Fruit fly (Drosophila melanogaster): ENCODE results near the gene CG7565.

CG7565 gene

DNA sequence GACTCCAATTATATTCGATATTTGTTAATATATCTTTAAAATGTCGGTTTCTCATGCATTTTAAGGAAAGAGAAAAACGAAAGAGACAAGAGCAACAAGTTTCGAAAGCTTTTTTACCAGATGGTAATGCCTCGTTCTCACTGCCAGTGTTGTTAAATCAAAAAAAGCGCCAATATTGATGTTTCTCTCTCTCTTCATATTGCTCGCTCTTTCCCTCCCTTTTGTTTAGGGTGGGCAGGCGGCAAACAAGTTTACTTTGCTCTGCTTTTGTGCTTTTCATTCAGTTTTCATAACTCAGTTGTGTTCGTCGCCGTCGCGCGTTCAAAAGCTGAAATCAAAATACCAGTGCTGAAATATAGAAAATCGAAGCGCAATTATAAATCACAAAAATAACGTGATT is 9.8 kb downstream of the CG7565 start (continued):
- peak; percentile 8 for TF ChIP-seq CG8319 (GFP tag; optimal IDR thresholded peaks at IDR 0.05)
- peak; percentile 49; the same call in 1 of the 3 replicates for TF ChIP-seq CG8119 (GFP tag; IDR thresholded peaks at IDR 0.05)
- peak; percentile 16 for TF ChIP-seq CG1621 (tag; optimal IDR thresholded peaks at IDR 0.05)
- TF ChIP-seq eg (GFP tag; IDR thresholded peaks at IDR 0.05), result 0 out of 3 replicates have a peak, but pooled peaks have one; percentile 18
- TF ChIP-seq Sox14 (GFP tag; optimal IDR thresholded peaks at IDR 0.05), result peak; percentile 48
- TF ChIP-seq net (GFP tag; optimal IDR thresholded peaks at IDR 0.05), result peak; percentile 62
- no peak for TF ChIP-seq CG6276 (GFP tag; optimal IDR thresholded peaks at IDR 0.05)
- peak; percentile 74; the same call in 2 of the 3 replicates for TF ChIP-seq CG6163 (GFP tag; IDR thresholded peaks at IDR 0.05)
- TF ChIP-seq CG7368 (GFP tag; optimal IDR thresholded peaks at IDR 0.05), result peak; percentile 44
- TF ChIP-seq CG10669 (GFP tag; optimal IDR thresholded peaks at IDR 0.05), result no peak
- TF ChIP-seq Sox102F (GFP tag; optimal IDR thresholded peaks at IDR 0.05), result peak; percentile 85
- no peak for TF ChIP-seq Hr39 (GFP tag; optimal IDR thresholded peaks at IDR 0.05)
- peak; percentile 19 for TF ChIP-seq CG34406 (GFP tag; optimal IDR thresholded peaks at IDR 0.05)
- TF ChIP-seq esn (GFP tag; optimal IDR thresholded peaks at IDR 0.05), result peak; percentile 58
- TF ChIP-seq Eip75B (GFP tag; optimal IDR thresholded peaks at IDR 0.05), result peak; percentile 41
- peak; percentile 4 for TF ChIP-seq Ets96B (tag; optimal IDR thresholded peaks at IDR 0.05)
- peak; percentile 38 for TF ChIP-seq CG6792 (GFP tag; optimal IDR thresholded peaks at IDR 0.05)
- TF ChIP-seq Hr38 (GFP tag; optimal IDR thresholded peaks at IDR 0.05), result no peak

dm6 chr3L:8080790-8081189 is 10.8 kb downstream of the CG7565 start:
- TF ChIP-seq net (GFP tag; optimal IDR thresholded peaks at IDR 0.05) (no peak), eg (GFP tag; IDR thresholded peaks at IDR 0.05) (no peak), acj6 (GFP tag; optimal IDR thresholded peaks at IDR 0.05) (no peak), Sox102F (GFP tag; optimal IDR thresholded peaks at IDR 0.05) (no peak)

dm6 chr3L:8079598-8079997 is 12.0 kb downstream of the CG7565 start:
- TF ChIP-seq OdsH (GFP tag; optimal IDR thresholded peaks at IDR 0.05), result no peak
- no peak for TF ChIP-seq cyc (GFP tag; optimal IDR thresholded peaks at IDR 0.05)
- no peak for TF ChIP-seq net (GFP tag; optimal IDR thresholded peaks at IDR 0.05)
- no peak for TF ChIP-seq salr (GFP tag; optimal IDR thresholded peaks at IDR 0.05)
- no peak for TF ChIP-seq ss (GFP tag; optimal IDR thresholded peaks at IDR 0.05)
- TF ChIP-seq Lpt (GFP tag; optimal IDR thresholded peaks at IDR 0.05), result no peak
- no peak for TF ChIP-seq Gug (GFP tag; IDR thresholded peaks at IDR 0.05)
- no peak for TF ChIP-seq dac (GFP tag; optimal IDR thresholded peaks at IDR 0.05)
- no peak for TF ChIP-seq CG11762 (GFP tag; optimal IDR thresholded peaks at IDR 0.05; ENCODE audit: insufficient read depth)
- no peak for TF ChIP-seq Sox102F (GFP tag; optimal IDR thresholded peaks at IDR 0.05)
- no peak for TF ChIP-seq esn (GFP tag; optimal IDR thresholded peaks at IDR 0.05)
- TF ChIP-seq Eip78C (GFP tag), result no peak
- no peak for TF ChIP-seq eg (GFP tag; IDR thresholded peaks at IDR 0.05)
- TF ChIP-seq Ets96B (tag; optimal IDR thresholded peaks at IDR 0.05), result no peak
- no peak for TF ChIP-seq CG11902 (GFP tag; optimal IDR thresholded peaks at IDR 0.05)
- TF ChIP-seq acj6 (GFP tag; optimal IDR thresholded peaks at IDR 0.05), result no peak
- TF ChIP-seq Hr39 (GFP tag; optimal IDR thresholded peaks at IDR 0.05), result no peak

dm6 chr3L:8077953-8078352 is 13.6 kb downstream of the CG7565 start:
- TF ChIP-seq CG6163 (GFP tag; IDR thresholded peaks at IDR 0.05) (no peak), CG6808 (GFP tag; optimal IDR thresholded peaks at IDR 0.05) (no peak), CG15336 (GFP tag; IDR thresholded peaks at IDR 0.05) (no peak)

DNA sequence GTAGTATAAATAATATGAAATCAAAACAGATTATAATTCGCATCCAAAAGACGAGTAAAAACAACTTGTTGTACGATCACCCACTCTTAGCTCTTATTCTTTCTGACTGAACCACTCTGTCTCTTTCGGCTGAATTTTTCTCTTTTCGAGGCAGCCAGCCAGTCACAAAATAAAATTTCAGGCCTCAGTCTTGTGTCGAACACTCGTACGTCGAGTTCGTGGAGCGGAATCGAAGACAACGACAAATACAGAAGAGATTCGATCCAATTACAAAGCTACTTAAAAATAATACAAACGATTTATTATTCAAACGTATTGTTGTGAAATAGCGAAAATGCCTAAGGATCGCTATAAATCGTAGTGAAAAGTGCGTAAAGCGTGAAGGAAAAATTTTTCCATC is 14.4 kb downstream of the CG7565 start:
- TF ChIP-seq fd85E (GFP tag; optimal IDR thresholded peaks at IDR 0.05) (no peak), salr (GFP tag; optimal IDR thresholded peaks at IDR 0.05) (no peak), CG10669 (GFP tag; optimal IDR thresholded peaks at IDR 0.05) (no peak), CG10631 (GFP tag; optimal IDR thresholded peaks at IDR 0.05) (no peak), spab (GFP tag; optimal IDR thresholded peaks at IDR 0.05) (no peak), CG6276 (GFP tag; optimal IDR thresholded peaks at IDR 0.05) (peak; percentile 9), CG3919 (GFP tag; optimal IDR thresholded peaks at IDR 0.05) (peak; percentile 19), esn (GFP tag; optimal IDR thresholded peaks at IDR 0.05) (peak; percentile 17), fkh (GFP tag; optimal IDR thresholded peaks at IDR 0.05) (no peak), Sox14 (GFP tag; optimal IDR thresholded peaks at IDR 0.05) (peak; percentile 15), CG7368 (GFP tag; optimal IDR thresholded peaks at IDR 0.05) (no peak), CG11762 (GFP tag; optimal IDR thresholded peaks at IDR 0.05; ENCODE audit: insufficient read depth) (no peak), CG32006 (GFP tag; optimal IDR thresholded peaks at IDR 0.05) (no peak), Eip75B (GFP tag; optimal IDR thresholded peaks at IDR 0.05) (peak; percentile 30), CG1621 (tag; optimal IDR thresholded peaks at IDR 0.05) (no peak), pdm3 (GFP tag; optimal IDR thresholded peaks at IDR 0.05) (peak; percentile 20), Blimp-1 (GFP tag; optimal IDR thresholded peaks at IDR 0.05) (no peak), CG6808 (GFP tag; optimal IDR thresholded peaks at IDR 0.05) (no peak), Sox102F (GFP tag; optimal IDR thresholded peaks at IDR 0.05) (peak; percentile 32), Sox15 (GFP tag; optimal IDR thresholded peaks at IDR 0.05) (no peak), CG34406 (GFP tag; optimal IDR thresholded peaks at IDR 0.05) (no peak), Eip78C (GFP tag) (peak; percentile 82), eg (GFP tag; IDR thresholded peaks at IDR 0.05) (peak; percentile 41; the same call in 1 of the 3 replicates), CG15336 (GFP tag; IDR thresholded peaks at IDR 0.05) (peak; percentile 67; the same call in 1 of the 2 replicates), cyc (GFP tag; optimal IDR thresholded peaks at IDR 0.05) (no peak), Ets21C (GFP tag; optimal IDR thresholded peaks at IDR 0.05) (no peak)
